Worm (Caenorhabditis elegans): ENCODE data around the gene hpx-2.

Gene hpx-2

DNA sequence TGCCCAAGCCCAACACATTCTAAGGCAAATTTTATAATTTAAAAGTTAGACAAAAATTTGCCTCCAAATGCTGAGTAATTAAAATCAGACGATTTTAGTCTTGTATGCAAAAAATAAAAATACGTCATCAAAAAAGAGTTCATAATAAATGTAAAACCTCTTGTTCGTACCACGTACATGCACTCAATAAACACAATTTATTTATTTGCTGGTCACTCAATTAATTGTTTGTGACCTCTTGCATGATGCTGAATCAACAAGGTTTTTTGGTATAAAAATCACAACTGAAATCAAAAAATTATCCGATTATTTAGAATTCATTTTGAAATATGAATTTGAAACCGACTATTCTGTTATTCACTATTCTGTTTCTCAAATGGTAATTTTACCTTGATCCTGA is at the start of gene hpx-2:
hpx-2 (plus strand) TSS at position 301 of the 400 bp plus-strand sequence.
- TF ChIP-seq klf-2 (GFP tag; conservative IDR thresholded peaks at IDR 0.05) = no peak
- TF ChIP-seq tab-1 (GFP tag; IDR thresholded peaks at IDR 0.05) = no peak
- TF ChIP-seq flt-1 (GFP tag; IDR thresholded peaks at IDR 0.05) = no peak
- no peak for TF ChIP-seq ref-1 (GFP tag; conservative IDR thresholded peaks at IDR 0.05)
- no peak for TF ChIP-seq ztf-23 (GFP tag; IDR thresholded peaks at IDR 0.05)
- no peak for TF ChIP-seq med-1 (GFP tag; optimal IDR thresholded peaks at IDR 0.05; ENCODE audit: insufficient read depth)

DNA sequence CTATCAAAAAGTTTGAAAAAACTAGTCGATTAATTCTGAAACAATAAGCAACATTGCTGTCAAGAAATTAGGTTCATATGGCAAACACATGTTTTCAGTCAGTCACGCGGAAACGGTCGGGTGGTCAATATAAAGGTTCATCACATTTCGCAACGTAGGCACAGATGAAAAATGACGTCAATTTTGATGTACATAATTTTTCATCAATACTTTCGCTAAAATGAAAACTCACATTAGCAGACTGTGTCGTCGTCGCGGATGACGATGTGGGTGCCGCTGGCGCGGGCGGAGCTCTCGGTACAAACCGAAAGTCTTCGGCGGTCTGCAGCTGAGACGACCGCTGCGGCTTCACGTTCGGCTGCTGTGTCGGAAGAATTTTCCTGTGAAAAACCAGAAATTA is 46.4 kb upstream of the hpx-2 start, which contains the start of gene swan-2:
swan-2 (minus strand) TSS at position 380 of the 400 bp plus-strand sequence.
- TF ChIP-seq ref-1 (GFP tag; conservative IDR thresholded peaks at IDR 0.05) = no peak
- TF ChIP-seq cog-1 (tag; optimal IDR thresholded peaks at IDR 0.05) = no peak
- no peak for TF ChIP-seq med-1 (GFP tag; optimal IDR thresholded peaks at IDR 0.05; ENCODE audit: insufficient read depth)
- TF ChIP-seq ztf-29 (GFP tag; IDR thresholded peaks at IDR 0.05) = no peak
- TF ChIP-seq flt-1 (GFP tag; IDR thresholded peaks at IDR 0.05) = no peak
- no peak for TF ChIP-seq T22C8.4 (GFP tag; IDR thresholded peaks at IDR 0.05)
- TF ChIP-seq tab-1 (GFP tag; IDR thresholded peaks at IDR 0.05) = no peak
- no peak for TF ChIP-seq ztf-23 (GFP tag; IDR thresholded peaks at IDR 0.05)
- no peak for TF ChIP-seq klf-2 (GFP tag; conservative IDR thresholded peaks at IDR 0.05)

DNA sequence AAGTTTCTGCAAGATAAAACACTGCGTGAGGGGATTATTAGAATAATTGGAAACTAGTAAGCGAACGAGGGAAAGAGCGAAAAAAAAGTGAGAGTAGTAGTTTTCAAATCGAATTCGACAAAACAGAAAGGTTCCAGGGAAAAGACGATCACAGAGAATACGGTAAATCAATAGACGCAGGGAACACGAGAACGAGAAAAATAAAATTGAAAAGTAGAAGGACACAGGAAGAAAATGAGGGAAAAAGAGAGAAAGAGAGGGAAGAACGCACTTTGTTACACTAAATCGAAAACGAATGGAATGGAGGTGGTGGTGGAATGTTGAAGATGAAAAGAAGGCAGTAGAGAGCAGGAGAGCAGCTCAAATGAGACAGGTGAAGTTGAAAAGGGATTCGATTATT is 43.0 kb upstream of the hpx-2 start, which contains the start of gene swan-1:
swan-1 (minus strand) TSS at position 6 of the 400 bp plus-strand sequence.
- TF ChIP-seq tab-1 (GFP tag; IDR thresholded peaks at IDR 0.05) (no peak), ztf-29 (GFP tag; IDR thresholded peaks at IDR 0.05) (no peak), T22C8.4 (GFP tag; IDR thresholded peaks at IDR 0.05) (no peak), cog-1 (tag; optimal IDR thresholded peaks at IDR 0.05) (no peak), med-1 (GFP tag; optimal IDR thresholded peaks at IDR 0.05; ENCODE audit: insufficient read depth) (no peak)

DNA sequence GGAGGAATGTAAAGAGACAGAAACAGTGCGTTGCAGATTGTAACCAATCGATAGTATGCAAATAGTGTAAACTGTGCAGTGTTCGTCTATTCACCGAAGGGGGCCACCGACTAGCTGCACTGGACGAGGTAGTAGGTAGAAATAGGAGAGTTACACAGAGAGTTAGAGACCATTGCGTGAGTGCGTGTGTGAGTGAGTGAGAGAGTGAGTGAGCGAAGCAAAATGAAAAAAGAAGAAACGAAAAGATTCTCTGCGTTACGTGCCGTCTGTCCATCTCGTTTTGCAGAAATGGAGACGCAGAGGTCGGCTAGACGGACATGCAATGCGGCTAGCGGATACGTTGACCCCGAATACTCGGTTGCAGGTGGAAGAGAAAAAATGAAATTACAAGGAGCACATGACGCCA is 41.8 kb upstream of the hpx-2 start:
- TF ChIP-seq cog-1 (tag; optimal IDR thresholded peaks at IDR 0.05) (peak; percentile 63), klf-2 (GFP tag; conservative IDR thresholded peaks at IDR 0.05) (no peak), T22C8.4 (GFP tag; IDR thresholded peaks at IDR 0.05) (peak; percentile 59; the same call in 1 of the 2 replicates), ref-1 (GFP tag; conservative IDR thresholded peaks at IDR 0.05) (no peak), flt-1 (GFP tag; IDR thresholded peaks at IDR 0.05) (0 out of 2 replicates have a peak, but pooled peaks have one; percentile 65)

DNA sequence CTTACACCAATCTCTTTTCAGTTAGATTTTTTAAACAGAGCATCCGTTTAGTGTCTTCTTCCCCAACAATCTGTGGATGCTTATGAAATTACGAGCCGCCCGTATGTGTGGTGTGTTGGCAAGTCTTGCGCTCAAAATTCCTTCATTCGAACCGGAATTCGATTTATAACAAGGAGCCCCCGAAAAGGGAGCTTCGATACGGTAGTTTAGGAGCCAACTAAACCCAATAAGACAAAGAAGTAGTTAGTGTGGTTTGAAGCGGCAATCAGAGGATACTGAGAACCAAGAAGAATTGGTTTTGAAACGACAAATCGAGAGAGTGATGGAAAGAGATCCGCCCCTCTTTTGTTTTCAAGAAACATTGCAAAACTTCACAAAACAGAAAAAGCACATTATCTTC is 37.9 kb upstream of the hpx-2 start:
- no peak for TF ChIP-seq ztf-29 (GFP tag; IDR thresholded peaks at IDR 0.05)
- TF ChIP-seq flt-1 (GFP tag; IDR thresholded peaks at IDR 0.05) = no peak

DNA sequence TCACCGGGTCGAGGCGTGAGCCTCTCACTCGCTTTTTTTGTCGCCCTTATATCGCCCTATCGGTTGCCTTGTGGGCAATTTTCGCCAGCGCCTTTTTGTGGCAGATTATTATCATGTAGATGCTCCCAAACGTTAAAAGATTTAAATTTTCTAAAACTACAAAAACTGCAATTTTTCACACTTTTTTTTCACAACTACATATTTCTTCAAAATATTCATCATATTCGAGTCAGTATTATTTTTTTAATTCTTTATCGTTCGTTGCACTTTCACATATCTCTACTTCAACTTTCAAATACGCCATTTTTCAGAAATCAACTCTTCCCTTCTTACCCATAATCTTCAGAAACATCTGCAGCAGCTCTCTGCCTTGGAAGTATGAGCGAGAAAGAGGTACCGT is 37.3 kb upstream of the hpx-2 start, which contains the start of gene ceh-24:
ceh-24 (plus strand) TSS at position 301 of the 400 bp plus-strand sequence.
- TF ChIP-seq tab-1 (GFP tag; IDR thresholded peaks at IDR 0.05) (no peak), med-1 (GFP tag; optimal IDR thresholded peaks at IDR 0.05; ENCODE audit: insufficient read depth) (no peak), flt-1 (GFP tag; IDR thresholded peaks at IDR 0.05) (no peak), klf-2 (GFP tag; conservative IDR thresholded peaks at IDR 0.05) (no peak), ref-1 (GFP tag; conservative IDR thresholded peaks at IDR 0.05) (no peak), ztf-23 (GFP tag; IDR thresholded peaks at IDR 0.05) (no peak), ztf-29 (GFP tag; IDR thresholded peaks at IDR 0.05) (no peak), T22C8.4 (GFP tag; IDR thresholded peaks at IDR 0.05) (no peak), cog-1 (tag; optimal IDR thresholded peaks at IDR 0.05) (no peak)

DNA sequence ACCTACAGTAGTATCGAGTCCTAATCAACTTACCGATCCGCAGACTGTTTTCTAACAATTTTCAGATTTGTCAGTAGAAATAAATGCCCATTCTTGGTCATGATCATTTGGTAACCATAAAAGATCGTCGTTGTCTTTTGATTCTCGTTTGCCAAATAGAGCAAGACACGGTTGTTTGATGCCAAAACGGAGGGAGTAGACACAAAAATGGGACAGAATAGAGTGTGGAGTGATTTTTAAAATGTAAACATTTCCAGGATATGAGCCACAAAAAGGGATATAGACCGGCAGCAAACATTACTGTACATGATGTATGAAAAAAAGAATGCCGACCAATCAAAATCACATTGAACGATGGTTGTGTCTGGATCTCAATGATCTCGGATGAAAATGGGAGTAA is 33.4 kb upstream of the hpx-2 start, which contains the start of gene F55B12.2:
F55B12.2 (minus strand) TSS at position 101 of the 400 bp plus-strand sequence.
- TF ChIP-seq ztf-29 (GFP tag; IDR thresholded peaks at IDR 0.05) (no peak), cog-1 (tag; optimal IDR thresholded peaks at IDR 0.05) (no peak), T22C8.4 (GFP tag; IDR thresholded peaks at IDR 0.05) (no peak), flt-1 (GFP tag; IDR thresholded peaks at IDR 0.05) (no peak), med-1 (GFP tag; optimal IDR thresholded peaks at IDR 0.05; ENCODE audit: insufficient read depth) (no peak), ztf-23 (GFP tag; IDR thresholded peaks at IDR 0.05) (no peak), klf-2 (GFP tag; conservative IDR thresholded peaks at IDR 0.05) (no peak), ref-1 (GFP tag; conservative IDR thresholded peaks at IDR 0.05) (no peak), tab-1 (GFP tag; IDR thresholded peaks at IDR 0.05) (no peak)

DNA sequence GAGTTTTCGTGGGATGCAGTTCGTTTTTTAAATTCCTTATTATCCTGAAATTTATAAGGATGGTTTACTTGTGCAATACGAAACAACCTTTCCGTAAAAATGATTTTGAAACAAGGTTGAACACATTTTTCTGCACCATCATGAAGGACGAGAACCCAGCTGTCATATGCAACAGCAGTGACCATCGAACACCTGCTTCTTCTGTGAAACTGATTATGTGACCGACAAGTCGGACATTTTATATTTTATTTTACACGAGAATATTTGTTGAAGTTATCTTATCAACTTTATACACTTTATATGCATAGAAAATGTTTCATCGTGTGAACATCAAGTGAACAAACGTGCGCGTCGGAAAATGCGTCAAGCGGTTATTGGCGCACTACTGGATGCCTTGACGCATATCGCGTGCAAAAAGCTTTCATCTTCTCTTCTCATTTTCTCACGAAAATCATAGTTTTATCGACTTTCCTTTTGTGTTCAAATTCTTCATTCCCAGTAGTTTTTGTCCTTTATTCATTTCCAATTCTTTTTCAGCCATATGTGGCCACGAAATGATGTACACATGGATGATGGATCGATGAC is 31.4 kb upstream of the hpx-2 start, which contains the start of gene sel-10:
sel-10 (plus strand) TSS at position 538 of the 585 bp plus-strand sequence.
- TF ChIP-seq cog-1 (tag; optimal IDR thresholded peaks at IDR 0.05) (peak; percentile 7), tab-1 (GFP tag; IDR thresholded peaks at IDR 0.05) (no peak)

DNA sequence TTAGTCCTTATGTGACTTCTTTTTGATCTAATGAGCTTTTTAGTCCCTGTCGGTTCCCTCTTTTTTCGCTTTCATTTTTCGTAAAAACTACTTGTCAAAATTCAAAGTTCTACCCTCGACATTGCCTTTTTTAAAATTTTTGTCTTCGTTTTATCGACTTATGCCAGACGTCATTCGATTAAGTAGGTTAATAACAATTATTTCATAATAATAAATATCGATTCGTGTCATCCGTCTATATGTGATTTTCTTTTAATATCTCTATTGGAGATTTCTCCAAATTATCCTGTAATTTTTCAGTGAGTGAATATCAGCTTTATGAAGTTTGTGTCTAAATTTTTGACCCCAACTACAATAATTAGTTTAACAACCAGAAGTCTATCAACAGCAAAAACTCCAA is 27.5 kb upstream of the hpx-2 start, which contains the start of gene hpo-31:
hpo-31 (plus strand) TSS at position 301 of the 400 bp plus-strand sequence.
- TF ChIP-seq ztf-29 (GFP tag; IDR thresholded peaks at IDR 0.05) = no peak
- TF ChIP-seq T22C8.4 (GFP tag; IDR thresholded peaks at IDR 0.05) = no peak
- TF ChIP-seq cog-1 (tag; optimal IDR thresholded peaks at IDR 0.05) = no peak
- no peak for TF ChIP-seq ztf-23 (GFP tag; IDR thresholded peaks at IDR 0.05)
- no peak for TF ChIP-seq ref-1 (GFP tag; conservative IDR thresholded peaks at IDR 0.05)
- TF ChIP-seq flt-1 (GFP tag; IDR thresholded peaks at IDR 0.05) = no peak
- TF ChIP-seq tab-1 (GFP tag; IDR thresholded peaks at IDR 0.05) = no peak
- TF ChIP-seq med-1 (GFP tag; optimal IDR thresholded peaks at IDR 0.05; ENCODE audit: insufficient read depth) = no peak

DNA sequence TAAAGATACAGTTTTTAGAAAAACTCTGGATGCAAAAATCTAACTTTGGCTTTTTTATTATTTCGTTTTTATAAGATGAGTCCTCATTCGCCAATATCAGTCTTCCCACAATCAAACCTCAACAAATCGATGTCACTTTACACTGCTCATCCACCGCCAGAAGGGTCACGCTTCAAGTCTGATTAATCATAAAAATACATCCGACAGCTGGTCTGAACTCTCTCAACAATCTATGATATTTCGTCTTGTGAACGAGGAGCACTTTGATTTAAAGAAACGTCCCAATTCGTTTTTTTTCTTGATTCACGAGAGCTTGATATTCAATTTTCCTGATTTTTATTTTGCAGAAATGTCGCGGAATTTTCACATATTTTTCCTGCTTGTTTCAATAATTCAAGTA is 22.4 kb upstream of the hpx-2 start, which contains the start of gene nrf-5:
nrf-5 (plus strand) TSS at position 348 of the 400 bp plus-strand sequence.
- TF ChIP-seq ztf-23 (GFP tag; IDR thresholded peaks at IDR 0.05) (no peak), ztf-29 (GFP tag; IDR thresholded peaks at IDR 0.05) (no peak), T22C8.4 (GFP tag; IDR thresholded peaks at IDR 0.05) (no peak), klf-2 (GFP tag; conservative IDR thresholded peaks at IDR 0.05) (no peak), flt-1 (GFP tag; IDR thresholded peaks at IDR 0.05) (no peak), med-1 (GFP tag; optimal IDR thresholded peaks at IDR 0.05; ENCODE audit: insufficient read depth) (no peak)
